Worm (Caenorhabditis elegans): ENCODE data around the gene Y51B9A.6.

- TF ChIP-seq elt-3 (tag; optimal IDR thresholded peaks at IDR 0.05) (no peak), tbx-2 (tag; optimal IDR thresholded peaks at IDR 0.05) (no peak), nhr-84 (tag; optimal IDR thresholded peaks at IDR 0.05) (no peak), lin-15B (tag; optimal IDR thresholded peaks at IDR 0.05) (no peak), fkh-4 (tag; optimal IDR thresholded peaks at IDR 0.05; ENCODE audit: borderline replicate concordance) (no peak), elt-2 (tag; optimal IDR thresholded peaks at IDR 0.05) (no peak), swsn-7 (tag; optimal IDR thresholded peaks at IDR 0.05) (no peak), lin-39 (tag; optimal IDR thresholded peaks at IDR 0.05) (no peak), nhr-28 (tag; optimal IDR thresholded peaks at IDR 0.05) (no peak), snpc-4 (tag; optimal IDR thresholded peaks at IDR 0.05) (no peak), vab-15 (tag; optimal IDR thresholded peaks at IDR 0.05) (no peak), zag-1 (tag; optimal IDR thresholded peaks at IDR 0.05) (no peak)
Observed at ce11 chrII:9392724-9393123, 10.3 kb downstream of the Y51B9A.6 start, which contains the start of gene lido-17.

All from whole organism, L1 larva.